Fruit fly (Drosophila melanogaster) whole organism, embryonic: ENCODE measurements around the gene Atat.

Experiments used
- Adf1 ChIP-seq: fragments of 200-800 bp; sonication (Bioruptor generic); IDR thresholded peaks from 2 replicates; pipeline ENCODE4 v1.3.6; 2022; ENCODE audit warnings: missing biosample characterization, missing genetic modification characterization
- Awh ChIP-seq: fragments of 200-800 bp; sonication (Bioruptor generic); IDR thresholded peaks from 2 replicates; pipeline ENCODE4, ENCODE4 v1.3.6; 2022; ENCODE audit warnings: missing biosample characterization, missing genetic modification characterization
- CG10959 ChIP-seq: fragments of 200-800 bp; sonication (Bioruptor generic); IDR thresholded peaks from 2 replicates; pipeline ENCODE4 v1.3.6; 2022; ENCODE audit warnings: missing biosample characterization, missing genetic modification characterization
- CG11560 ChIP-seq: fragments of 200-800 bp; sonication (Bioruptor generic); IDR thresholded peaks from 3 replicates; pipeline ENCODE4 v1.3.6; 2022; ENCODE audit warnings: missing biosample characterization, missing genetic modification characterization
- CG13424 ChIP-seq: fragments of 200-800 bp; sonication (Bioruptor generic); optimal IDR thresholded peaks from 2 replicates; lab custom pipeline; 2019; ENCODE audit warnings: missing biosample characterization, mild to moderate bottlenecking, missing genetic modification characterization, moderate library complexity
- CG14710 ChIP-seq: fragments of 200-800 bp; sonication (Bioruptor generic); optimal IDR thresholded peaks from 3 replicates; lab custom pipeline; 2019; ENCODE audit warnings: missing biosample characterization, mild to moderate bottlenecking, missing genetic modification characterization, moderate library complexity
- CG18011 ChIP-seq: fragments of 200-800 bp; sonication (Bioruptor generic); optimal IDR thresholded peaks from 2 replicates; lab custom pipeline; 2017; ENCODE audit warnings: missing biosample characterization, missing genetic modification characterization, mild to moderate bottlenecking, moderate library complexity, missing genotype
- CG1832 ChIP-seq: fragments of 200-800 bp; sonication (Bioruptor generic); optimal IDR thresholded peaks from 2 replicates; lab custom pipeline; 2017; ENCODE audit warnings: missing biosample characterization, mild to moderate bottlenecking, missing genetic modification characterization, inconsistent platforms
- CG18764 ChIP-seq: fragments of 200-800 bp; sonication (Bioruptor generic); optimal IDR thresholded peaks from 3 replicates; lab custom pipeline; 2016; ENCODE audit warnings: missing biosample characterization, missing genetic modification characterization
- CG31365 ChIP-seq: fragments of 200-800 bp; sonication (Bioruptor generic); optimal IDR thresholded peaks from 2 replicates; lab custom pipeline; 2018; ENCODE audit warnings: missing biosample characterization, mild to moderate bottlenecking, missing genetic modification characterization
- CG31441 ChIP-seq: fragments of 200-800 bp; sonication (Bioruptor generic); IDR thresholded peaks from 2 replicates; pipeline ENCODE4 v1.3.6; 2022; ENCODE audit warnings: missing biosample characterization, missing genetic modification characterization
- CG3407 ChIP-seq: fragments of 200-800 bp; sonication (Bioruptor generic); optimal IDR thresholded peaks from 2 replicates; lab custom pipeline; 2018; ENCODE audit warnings: missing biosample characterization, mild to moderate bottlenecking, missing genetic modification characterization
- CG34224 ChIP-seq: fragments of 200-800 bp; sonication (Bioruptor generic); IDR thresholded peaks from 3 replicates; pipeline ENCODE4 v1.3.6; 2022; ENCODE audit warnings: missing biosample characterization, missing genetic modification characterization; ENCODE audit not compliant: partially characterized antibody
- CG4282 ChIP-seq: fragments of 200-800 bp; sonication (Bioruptor generic); optimal IDR thresholded peaks from 2 replicates; lab custom pipeline; 2016; ENCODE audit warnings: missing biosample characterization, missing genetic modification characterization
- CG4730 ChIP-seq: fragments of 200-800 bp; sonication (Bioruptor generic); IDR thresholded peaks from 2 replicates; pipeline ENCODE4 v1.3.6; 2022; ENCODE audit warnings: missing biosample characterization, missing genetic modification characterization
- CG4820 ChIP-seq: fragments of 200-800 bp; sonication (Bioruptor generic); optimal IDR thresholded peaks from 3 replicates; lab custom pipeline; 2016; ENCODE audit warnings: missing biosample characterization, missing genetic modification characterization
- CG5245 ChIP-seq: fragments of 200-800 bp; sonication (Bioruptor generic); optimal IDR thresholded peaks from 3 replicates; lab custom pipeline; 2016; ENCODE audit warnings: missing biosample characterization, missing genetic modification characterization
- CG8290 ChIP-seq, 3 experiments: fragments of 200-800 bp; sonication (Bioruptor generic); optimal IDR thresholded peaks; 2 replicates each; lab custom pipeline; 2016 to 2019; ENCODE audit warnings: missing biosample characterization in 3 of 3, missing genetic modification characterization in 3 of 3, mild to moderate bottlenecking in 2 of 3, moderate library complexity in 1 of 3
- Dref ChIP-seq: fragments of 200-800 bp; sonication (Bioruptor generic); IDR thresholded peaks from 2 replicates; pipeline ENCODE4 v1.3.6; 2022; ENCODE audit warnings: missing biosample characterization, missing genetic modification characterization
- Ets65A ChIP-seq: fragments of 200-800 bp; sonication (Bioruptor generic); peaks from one replicate; lab custom pipeline; 2016; ENCODE audit warnings: missing biosample characterization, missing genetic modification characterization
- Ets97D ChIP-seq: fragments of 200-800 bp; sonication (Bioruptor generic); optimal IDR thresholded peaks from 3 replicates; lab custom pipeline; 2016; ENCODE audit warnings: missing biosample characterization, missing genetic modification characterization
- HLH3B ChIP-seq: fragments of 200-800 bp; sonication (Bioruptor generic); IDR thresholded peaks from 2 replicates; pipeline ENCODE4 v1.3.6; 2022; ENCODE audit warnings: missing biosample characterization, missing genetic modification characterization
- HLH4C ChIP-seq: fragments of 200-800 bp; sonication (Bioruptor generic); IDR thresholded peaks from 3 replicates; pipeline ENCODE4 v1.3.6; 2022; ENCODE audit warnings: missing biosample characterization, missing genetic modification characterization; ENCODE audit not compliant: partially characterized antibody
- Hey ChIP-seq: fragments of 200-800 bp; sonication (Bioruptor generic); optimal IDR thresholded peaks from 3 replicates; lab custom pipeline; 2018; ENCODE audit warnings: missing biosample characterization, mild to moderate bottlenecking, missing genetic modification characterization
- HmgZ ChIP-seq: fragments of 200-800 bp; sonication (Bioruptor generic); optimal IDR thresholded peaks from 2 replicates; lab custom pipeline; 2018; ENCODE audit warnings: missing biosample characterization, mild to moderate bottlenecking, missing genetic modification characterization
- Poxn ChIP-seq: fragments of 200-800 bp; sonication (Bioruptor generic); IDR thresholded peaks from 2 replicates; pipeline ENCODE4 v1.3.6; 2022; ENCODE audit warnings: missing biosample characterization, missing genetic modification characterization
- Xbp1 ChIP-seq: fragments of 200-800 bp; sonication (Bioruptor generic); optimal IDR thresholded peaks from 3 replicates; lab custom pipeline; 2016; ENCODE audit warnings: missing biosample characterization, mild to moderate bottlenecking, missing genetic modification characterization
- YL-1 ChIP-seq: fragments of 200-800 bp; sonication (Bioruptor generic); optimal IDR thresholded peaks from 3 replicates; lab custom pipeline; 2017; ENCODE audit warnings: missing biosample characterization, mild to moderate bottlenecking, missing genetic modification characterization
- caup ChIP-seq: fragments of 200-800 bp; sonication (Bioruptor generic); optimal IDR thresholded peaks from 3 replicates; lab custom pipeline; 2017; ENCODE audit warnings: missing biosample characterization, mild to moderate bottlenecking, missing genetic modification characterization, moderate library complexity; ENCODE audit not compliant: severe bottlenecking
- cg ChIP-seq: fragments of 200-800 bp; sonication (Bioruptor generic); optimal IDR thresholded peaks from 3 replicates; lab custom pipeline; 2019; ENCODE audit warnings: missing biosample characterization, mild to moderate bottlenecking, missing genetic modification characterization, moderate library complexity
- chinmo ChIP-seq: fragments of 200-800 bp; sonication (Bioruptor generic); IDR thresholded peaks from 4 replicates; pipeline ENCODE4 v1.3.6; 2022; ENCODE audit warnings: missing biosample characterization, missing genetic modification characterization; ENCODE audit not compliant: partially characterized antibody
- cwo ChIP-seq: fragments of 200-800 bp; sonication (Bioruptor generic); optimal IDR thresholded peaks from 3 replicates; lab custom pipeline; 2017; ENCODE audit warnings: missing biosample characterization, missing genetic modification characterization, mild to moderate bottlenecking, moderate library complexity, missing genetic modification reagents
- dmrt99B ChIP-seq: fragments of 200-800 bp; sonication (Bioruptor generic); optimal IDR thresholded peaks from 2 replicates; lab custom pipeline; 2018; ENCODE audit warnings: missing biosample characterization, mild to moderate bottlenecking, missing genetic modification characterization, moderate library complexity
- fd96Cb ChIP-seq: fragments of 200-800 bp; sonication (Bioruptor generic); optimal IDR thresholded peaks from 2 replicates; lab custom pipeline; 2018; ENCODE audit warnings: missing biosample characterization, mild to moderate bottlenecking, missing genetic modification characterization, moderate library complexity
- ftz-f1 ChIP-seq: fragments of 200-800 bp; sonication (Bioruptor generic); optimal IDR thresholded peaks from 2 replicates; lab custom pipeline; 2016; ENCODE audit warnings: missing biosample characterization, missing genetic modification characterization
- fu2 ChIP-seq: fragments of 200-800 bp; sonication (Bioruptor generic); optimal IDR thresholded peaks from 2 replicates; lab custom pipeline; 2016; ENCODE audit warnings: missing biosample characterization, missing genetic modification characterization
- grn ChIP-seq: fragments of 200-800 bp; sonication (Bioruptor generic); optimal IDR thresholded peaks from 3 replicates; lab custom pipeline; 2017; ENCODE audit warnings: missing biosample characterization, missing genetic modification characterization
- gt ChIP-seq: fragments of 200-800 bp; sonication (Bioruptor generic); IDR thresholded peaks from 2 replicates; pipeline ENCODE4 v1.3.6; 2022; ENCODE audit warnings: missing biosample characterization, missing genetic modification characterization
- hb ChIP-seq: fragments of 200-800 bp; sonication (Bioruptor generic); IDR thresholded peaks from 3 replicates; pipeline ENCODE4 v1.3.6; 2022; ENCODE audit warnings: missing biosample characterization, missing genetic modification characterization; ENCODE audit not compliant: partially characterized antibody
- kah ChIP-seq: fragments of 200-800 bp; sonication (Bioruptor generic); optimal IDR thresholded peaks from 2 replicates; lab custom pipeline; 2018; ENCODE audit warnings: missing biosample characterization, mild to moderate bottlenecking, missing genetic modification characterization
- oc ChIP-seq: fragments of 200-800 bp; sonication (Bioruptor generic); optimal IDR thresholded peaks from 2 replicates; lab custom pipeline; 2018; ENCODE audit warnings: missing biosample characterization, mild to moderate bottlenecking, missing genetic modification characterization, moderate library complexity
- pan ChIP-seq, 4 experiments: fragments of >200 bp in 3 of 4; fragments of 200-800 bp in 1 of 4; sonication (Bioruptor generic) in 1 of 4; optimal IDR thresholded peaks in 3 of 4; IDR thresholded peaks in 1 of 4; 2 replicates each; pipeline versions ENCODE4 v1.3.6 to Lab custom; 2017 to 2022; ENCODE audit warnings: missing biosample characterization in 2 of 4, missing genetic modification characterization in 2 of 4, mixed read lengths in 1 of 4
- pfk ChIP-seq: fragments of 200-800 bp; sonication (Bioruptor generic); optimal IDR thresholded peaks from 2 replicates; lab custom pipeline; 2018; ENCODE audit warnings: missing biosample characterization, mild to moderate bottlenecking, missing genetic modification characterization, moderate library complexity
- rib ChIP-seq: fragments of 200-800 bp; sonication (Bioruptor generic); IDR thresholded peaks from 2 replicates; pipeline ENCODE4 v1.3.6; 2022; ENCODE audit warnings: missing biosample characterization, missing genetic modification characterization
- shn ChIP-seq: fragments of 200-800 bp; sonication (Bioruptor generic); optimal IDR thresholded peaks from 3 replicates; lab custom pipeline; 2016; ENCODE audit warnings: missing biosample characterization, missing genetic modification characterization
- tna ChIP-seq: fragments of 200-800 bp; sonication (Bioruptor generic); IDR thresholded peaks from 2 replicates; pipeline ENCODE4 v1.3.6; 2022; ENCODE audit warnings: missing biosample characterization, missing genetic modification characterization; ENCODE audit not compliant: partially characterized antibody
- wdn ChIP-seq: fragments of 200-800 bp; sonication (Bioruptor generic); IDR thresholded peaks from 2 replicates; pipeline ENCODE4 v1.3.6; 2022; ENCODE audit warnings: missing biosample characterization, missing genetic modification characterization

Gene Atat

DNA sequence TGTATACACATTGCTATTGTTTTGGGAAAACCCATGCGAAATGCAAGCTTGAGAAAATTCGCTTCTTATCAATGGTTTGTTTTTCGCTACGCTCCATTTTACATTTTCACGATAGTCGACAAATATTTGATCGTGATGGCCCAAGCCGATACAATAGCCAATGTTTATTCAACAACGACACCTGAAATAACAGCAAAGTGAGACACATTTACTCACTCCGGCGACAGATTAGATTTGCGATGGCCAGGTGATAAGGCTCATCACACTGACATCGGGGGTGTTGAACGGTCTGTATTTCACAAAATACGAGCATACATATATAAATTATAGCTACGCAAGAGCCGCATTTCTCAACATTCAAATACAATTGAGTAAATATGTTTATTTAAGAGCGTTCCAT lies 29.4 kb downstream of the Atat start (continued):
- peak; percentile 94 for TF ChIP-seq grn (GFP tag; lab: Kevin White, UChicago)
- no peak for TF ChIP-seq pan (optimal IDR thresholded peaks at IDR 0.05; lab: Kevin White, UChicago)
- TF ChIP-seq pan (GFP tag; optimal IDR thresholded peaks at IDR 0.05 in 1 of 2, IDR thresholded peaks at IDR 0.05 in 1 of 2), result peak in 1 of 2 experiments; percentile 36
- TF ChIP-seq CG13424, result peak; percentile 39
- peak; percentile 51 for TF ChIP-seq CG14710
- no peak for TF ChIP-seq tna (GFP tag; lab: Robert Waterston, UW)
- no peak for TF ChIP-seq Ets97D (GFP tag; lab: Kevin White, UChicago)
- peak; percentile 12 for TF ChIP-seq CG4820
- peak; percentile 51; the same call in 1 of the 2 replicates for TF ChIP-seq HLH3B (GFP tag; lab: Robert Waterston, UW)
- TF ChIP-seq CG4282 (GFP tag; lab: Kevin White, UChicago), result no peak
- TF ChIP-seq Adf1, result no peak; the same call in 1 of the 2 replicates
- TF ChIP-seq CG1832 (GFP tag; lab: Kevin White, UChicago), result no peak
- TF ChIP-seq caup, result peak; percentile 82
- peak; percentile 35; the same call in 1 of the 2 replicates for TF ChIP-seq CG31441 (GFP tag; lab: Robert Waterston, UW)
- no peak for TF ChIP-seq hb (GFP tag; lab: Robert Waterston, UW)
- peak; percentile 30 for TF ChIP-seq YL-1 (GFP tag; lab: Kevin White, UChicago)
- 0 out of 2 replicates have a peak, but pooled peaks have one; percentile 28 for TF ChIP-seq wdn (GFP tag; lab: Robert Waterston, UW)
- peak; percentile 33; the same call in 1 of the 2 replicates for TF ChIP-seq rib (GFP tag; lab: Robert Waterston, UW)
- peak; percentile 44 for TF ChIP-seq HmgZ (tag; lab: Kevin White, UChicago)
- TF ChIP-seq kah (GFP tag; lab: Kevin White, UChicago), result peak; percentile 68
- no peak for TF ChIP-seq CG4730 (GFP tag; lab: Robert Waterston, UW)
- no peak for TF ChIP-seq shn (GFP tag; lab: Kevin White, UChicago)
- TF ChIP-seq gt (GFP tag; lab: Robert Waterston, UW), result no peak
- no peak for TF ChIP-seq CG18011 (GFP tag; lab: Kevin White, UChicago)
- no peak for TF ChIP-seq ftz-f1 (GFP tag; lab: Kevin White, UChicago)
- TF ChIP-seq HLH4C (GFP tag; lab: Robert Waterston, UW), result no peak
- TF ChIP-seq Hey (tag; lab: Kevin White, UChicago), result peak; percentile 58
- no peak for TF ChIP-seq Xbp1 (GFP tag; lab: Kevin White, UChicago)
- peak; percentile 84 for TF ChIP-seq cwo (GFP tag; lab: Kevin White, UChicago)
- no peak for TF ChIP-seq chinmo (GFP tag; lab: Robert Waterston, UW)
- TF ChIP-seq Poxn (GFP tag; lab: Robert Waterston, UW), result no peak
- no peak for TF ChIP-seq oc (tag; lab: Kevin White, UChicago)
- TF ChIP-seq CG18764 (GFP tag; lab: Kevin White, UChicago), result peak; percentile 48
- TF ChIP-seq CG3407 (GFP tag; lab: Kevin White, UChicago), result peak; percentile 44
- peak; percentile 82 for TF ChIP-seq CG31365 (tag; lab: Kevin White, UChicago)
- no peak for TF ChIP-seq CG5245 (GFP tag; lab: Kevin White, UChicago)
- TF ChIP-seq Ets65A, result no peak
- no peak for TF ChIP-seq CG34224 (GFP tag; lab: Robert Waterston, UW)
- no peak for TF ChIP-seq Dref (GFP tag; lab: Robert Waterston, UW)
- TF ChIP-seq CG11560, result no peak
- TF ChIP-seq cg (GFP tag; lab: Kevin White, UChicago), result no peak
- peak; percentile 32; the same call in 1 of the 2 replicates for TF ChIP-seq CG10959 (GFP tag; lab: Robert Waterston, UW)
- TF ChIP-seq Awh (GFP tag; lab: Robert Waterston, UW), result peak; percentile 81
- TF ChIP-seq CG8290 (GFP tag; optimal IDR thresholded peaks at IDR 0.05; lab: Kevin White, UChicago), result peak; percentile 53
- peak in 1 of 2 experiments; percentile 91 for TF ChIP-seq CG8290 (tag; optimal IDR thresholded peaks at IDR 0.05; lab: Kevin White, UChicago)
- peak; percentile 69 for TF ChIP-seq pfk (GFP tag; lab: Kevin White, UChicago)
- no peak for TF ChIP-seq fu2 (GFP tag; lab: Kevin White, UChicago)
- peak; percentile 55 for TF ChIP-seq dmrt99B (tag; lab: Kevin White, UChicago)
- no peak for TF ChIP-seq fd96Cb (tag; lab: Kevin White, UChicago)
- TF ChIP-seq, all 482 proteins: peak for 248
